Worm (Caenorhabditis elegans): Measurements from ENCODE around the gene H37A05.2.

H37A05.2 gene

DNA sequence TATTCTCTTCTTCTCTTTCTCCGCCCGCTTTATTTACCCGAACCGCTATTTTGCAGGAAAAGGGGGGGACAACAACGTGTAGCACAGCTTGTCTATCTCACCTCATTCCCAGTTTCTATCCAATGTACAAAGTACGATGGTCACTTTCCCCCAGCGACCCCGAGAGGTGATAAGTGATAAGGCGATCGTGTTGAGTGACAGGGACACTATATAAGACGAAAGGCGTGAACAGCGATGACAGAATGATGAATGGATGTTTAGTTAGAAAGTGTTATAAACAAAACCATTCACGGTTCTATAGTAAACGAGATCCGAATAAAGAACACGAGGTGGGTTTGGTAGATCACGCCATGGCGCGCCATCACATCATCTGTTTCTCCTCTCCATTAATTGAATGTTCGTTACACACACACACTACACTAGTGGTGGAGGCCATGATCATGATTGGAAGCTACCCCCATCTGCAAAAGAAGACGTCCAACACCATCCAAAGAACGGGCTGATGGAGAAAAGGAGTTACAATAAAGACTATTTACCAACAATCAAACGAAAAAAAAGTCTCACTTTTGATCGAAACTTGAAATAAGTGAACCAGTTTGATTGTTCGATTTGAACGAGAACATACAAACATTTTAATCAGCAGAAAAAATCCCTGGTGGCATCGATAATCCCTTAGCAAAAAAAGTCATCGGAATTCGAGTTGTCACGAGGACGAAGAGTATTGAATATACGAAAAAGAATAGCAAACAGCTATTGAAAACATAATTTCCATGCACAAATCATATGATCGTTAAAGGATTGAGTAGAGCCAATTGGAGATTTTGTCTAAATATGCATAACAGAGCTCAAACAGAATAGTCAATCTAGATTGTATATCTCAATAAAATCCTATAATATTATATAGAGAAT is 22.6 kb upstream of the H37A05.2 start:
- peak; percentile 44 to 75 for TF ChIP-seq mdl-1 (tag; optimal IDR thresholded peaks at IDR 0.05)
- peak; percentile 93 for TF ChIP-seq blmp-1 (tag; optimal IDR thresholded peaks at IDR 0.05; ENCODE audit: insufficient read depth)
- no peak for TF ChIP-seq C34F6.9 (tag; optimal IDR thresholded peaks at IDR 0.05)
- TF ChIP-seq ztf-4 (tag; optimal IDR thresholded peaks at IDR 0.05): peak; percentile 53
- TF ChIP-seq gmeb-1 (tag; optimal IDR thresholded peaks at IDR 0.05): peak; percentile 48
- peak; percentile 83 for TF ChIP-seq F13H6.1 (tag; optimal IDR thresholded peaks at IDR 0.05)
- TF ChIP-seq ztf-1 (GFP tag; conservative IDR thresholded peaks at IDR 0.05): no peak
- TF ChIP-seq Y55F3AM.14 (GFP tag; optimal IDR thresholded peaks at IDR 0.05): peak; percentile 21
- peak; percentile 43 for TF ChIP-seq snpc-4 (tag; optimal IDR thresholded peaks at IDR 0.05)
- peak; percentile 68 for TF ChIP-seq alr-1 (tag; optimal IDR thresholded peaks at IDR 0.05)
- peak; percentile 69 for TF ChIP-seq ama-1 (optimal IDR thresholded peaks at IDR 0.05)
- no peak for TF ChIP-seq nhr-11 (tag; optimal IDR thresholded peaks at IDR 0.05)
- TF ChIP-seq nhr-129 (tag; optimal IDR thresholded peaks at IDR 0.05): peak; percentile 75
- TF ChIP-seq unc-55 (GFP tag; optimal IDR thresholded peaks at IDR 0.05): no peak
- TF ChIP-seq lsy-2 (tag; optimal IDR thresholded peaks at IDR 0.05): peak in 1 of 2 experiments; percentile 60
- peak; percentile 97 for TF ChIP-seq nhr-21 (tag; optimal IDR thresholded peaks at IDR 0.05)
- TF ChIP-seq elt-3 (tag; optimal IDR thresholded peaks at IDR 0.05): no peak
- TF ChIP-seq egl-27 (tag; optimal IDR thresholded peaks at IDR 0.05): peak; percentile 39
- peak; percentile 90 for TF ChIP-seq sma-3 (GFP tag; optimal IDR thresholded peaks at IDR 0.05)
- TF ChIP-seq crh-2 (tag; optimal IDR thresholded peaks at IDR 0.05): peak; percentile 65
- peak; percentile 90 for TF ChIP-seq nhr-25 (tag; optimal IDR thresholded peaks at IDR 0.05)
- TF ChIP-seq sma-9 (GFP tag; optimal IDR thresholded peaks at IDR 0.05): peak; percentile 85
- no peak for TF ChIP-seq sma-9 (tag; optimal IDR thresholded peaks at IDR 0.05)
- no peak for TF ChIP-seq lin-13 (GFP tag; optimal IDR thresholded peaks at IDR 0.05)
- TF ChIP-seq fos-1 (tag; optimal IDR thresholded peaks at IDR 0.05): peak; percentile 89
- peak; percentile 43 for TF ChIP-seq skn-1 (tag; optimal IDR thresholded peaks at IDR 0.05)

DNA sequence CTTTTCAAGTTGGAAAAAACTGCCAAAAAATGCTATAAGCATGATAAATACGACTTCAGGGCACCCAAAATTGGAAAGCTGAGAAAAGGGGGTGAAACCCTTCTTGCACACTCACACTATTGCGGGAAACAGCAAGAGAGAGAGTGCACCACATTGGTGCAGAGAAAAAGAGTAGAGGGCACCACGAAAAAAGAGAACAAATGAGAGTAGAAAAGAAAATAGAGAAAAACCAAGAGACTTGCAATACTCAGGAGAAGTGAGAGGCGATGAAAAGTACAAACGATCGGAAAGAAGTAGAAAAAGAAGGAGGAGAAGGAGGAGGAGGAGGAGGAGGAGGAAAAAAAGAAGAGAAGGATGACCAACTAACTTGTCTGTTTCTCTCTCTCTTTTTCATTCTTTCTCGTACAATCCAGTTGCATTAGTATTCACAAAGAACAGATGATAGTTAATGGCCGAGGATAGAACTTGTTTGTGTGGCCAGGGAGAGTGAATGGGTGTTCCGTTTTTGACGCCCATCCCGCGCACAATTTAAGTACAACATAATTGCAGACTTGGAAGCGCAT is 21.2 kb upstream of the H37A05.2 start:
- TF ChIP-seq crh-2 (tag; optimal IDR thresholded peaks at IDR 0.05) (peak; percentile 93), skn-1 (tag; optimal IDR thresholded peaks at IDR 0.05) (peak; percentile 32), ama-1 (optimal IDR thresholded peaks at IDR 0.05) (peak; percentile 76), ceh-82 (tag; optimal IDR thresholded peaks at IDR 0.05) (no peak), unc-62 (GFP tag; optimal IDR thresholded peaks at IDR 0.05) (no peak), lsy-2 (tag; optimal IDR thresholded peaks at IDR 0.05) (peak; percentile 39 to 80), nhr-23 (tag; optimal IDR thresholded peaks at IDR 0.05) (no peak), unc-55 (GFP tag; optimal IDR thresholded peaks at IDR 0.05) (peak; percentile 92), elt-3 (tag; optimal IDR thresholded peaks at IDR 0.05) (no peak), nhr-6 (tag; optimal IDR thresholded peaks at IDR 0.05) (no peak), sem-4 (tag; optimal IDR thresholded peaks at IDR 0.05) (peak; percentile 90), nhr-10 (tag; optimal IDR thresholded peaks at IDR 0.05) (no peak), elt-1 (tag; optimal IDR thresholded peaks at IDR 0.05) (no peak), C34F6.9 (tag; optimal IDR thresholded peaks at IDR 0.05) (peak; percentile 88), mbf-1 (tag; optimal IDR thresholded peaks at IDR 0.05) (no peak), gmeb-1 (tag; optimal IDR thresholded peaks at IDR 0.05) (no peak), nhr-237 (tag; optimal IDR thresholded peaks at IDR 0.05) (no peak), blmp-1 (tag; optimal IDR thresholded peaks at IDR 0.05; ENCODE audit: insufficient read depth) (peak; percentile 90), ZK546.5 (tag; optimal IDR thresholded peaks at IDR 0.05) (no peak), zag-1 (tag; optimal IDR thresholded peaks at IDR 0.05) (peak; percentile 90), alr-1 (tag; optimal IDR thresholded peaks at IDR 0.05) (no peak), unc-39 (tag; optimal IDR thresholded peaks at IDR 0.05) (no peak), lin-13 (GFP tag; optimal IDR thresholded peaks at IDR 0.05) (peak; percentile 72), sma-3 (GFP tag; optimal IDR thresholded peaks at IDR 0.05) (no peak), lin-39 (tag; optimal IDR thresholded peaks at IDR 0.05) (no peak), sma-9 (GFP tag; optimal IDR thresholded peaks at IDR 0.05) (peak; percentile 39), sma-9 (tag; optimal IDR thresholded peaks at IDR 0.05) (no peak), F13H6.1 (tag; optimal IDR thresholded peaks at IDR 0.05) (peak; percentile 80), snpc-4 (tag; optimal IDR thresholded peaks at IDR 0.05) (peak; percentile 52), nhr-11 (tag; optimal IDR thresholded peaks at IDR 0.05) (no peak), nhr-25 (tag; optimal IDR thresholded peaks at IDR 0.05) (peak; percentile 62), egl-27 (tag; optimal IDR thresholded peaks at IDR 0.05) (peak; percentile 50), lin-11 (tag; optimal IDR thresholded peaks at IDR 0.05) (no peak), aly-2 (tag; optimal IDR thresholded peaks at IDR 0.05) (no peak), nhr-129 (tag; optimal IDR thresholded peaks at IDR 0.05) (peak; percentile 89), Y55F3AM.14 (GFP tag; optimal IDR thresholded peaks at IDR 0.05) (peak; percentile 53), dmd-4 (tag; optimal IDR thresholded peaks at IDR 0.05) (no peak), mdl-1 (tag; optimal IDR thresholded peaks at IDR 0.05) (peak; percentile 48 to 61), ztf-11 (tag; optimal IDR thresholded peaks at IDR 0.05) (no peak), peb-1 (tag; optimal IDR thresholded peaks at IDR 0.05) (no peak), ztf-4 (tag; optimal IDR thresholded peaks at IDR 0.05) (peak; percentile 69), fos-1 (tag; optimal IDR thresholded peaks at IDR 0.05) (peak; percentile 66), nhr-77 (tag; optimal IDR thresholded peaks at IDR 0.05) (no peak), ztf-1 (GFP tag; conservative IDR thresholded peaks at IDR 0.05) (no peak), mab-5 (tag; optimal IDR thresholded peaks at IDR 0.05) (peak; percentile 38)
